Worm (Caenorhabditis elegans) whole organism, young adult: Measurements from ENCODE around the gene zyg-11.

Source experiments
- B0019.2 ChIP-seq: fragments of 200-800 bp; sonication (Bioruptor generic); conservative IDR thresholded peaks from 2 replicates; pipeline ENCODE4 v1.3.6; 2022; ENCODE audit warnings: missing genetic modification reagents, missing genetic modification characterization, missing compliant biosample characterization
- F10E7.11 ChIP-seq: sonication (generic microtip); optimal IDR thresholded peaks from 2 replicates; lab custom pipeline; 2017; ENCODE audit warnings: mild to moderate bottlenecking, missing genetic modification characterization, moderate library complexity, missing compliant biosample characterization
- F22D6.2 ChIP-seq: sonication (generic microtip); optimal IDR thresholded peaks from 2 replicates; lab custom pipeline; 2016; ENCODE audit warnings: mild to moderate bottlenecking, missing genetic modification characterization, missing compliant biosample characterization
- F23B12.7 ChIP-seq: sonication (generic microtip); optimal IDR thresholded peaks from 2 replicates; lab custom pipeline; 2017; ENCODE audit warnings: missing genetic modification characterization, mild to moderate bottlenecking, missing compliant biosample characterization, antibody characterized with exemption, moderate library complexity; ENCODE audit not compliant: insufficient read depth
- F37B4.10 ChIP-seq: fragments of 200-800 bp; sonication (Bioruptor generic); IDR thresholded peaks from 2 replicates; pipeline ENCODE4 v1.3.6; 2022; ENCODE audit warnings: missing genetic modification characterization, missing compliant biosample characterization
- F49E8.2 ChIP-seq: sonication (generic microtip); optimal IDR thresholded peaks from 3 replicates; lab custom pipeline; 2017; ENCODE audit warnings: missing genetic modification characterization, mild to moderate bottlenecking, missing compliant biosample characterization, antibody characterized with exemption, moderate library complexity; ENCODE audit not compliant: insufficient read depth
- F55B11.4 ChIP-seq: sonication (generic microtip); optimal IDR thresholded peaks from 2 replicates; lab custom pipeline; 2016; ENCODE audit warnings: missing compliant biosample characterization, missing genetic modification characterization, borderline replicate concordance; ENCODE audit not compliant: insufficient read depth
- F57A8.1 ChIP-seq: fragments of 200-800 bp; sonication (Bioruptor generic); optimal IDR thresholded peaks from 2 replicates; lab custom pipeline; 2018; ENCODE audit warnings: mild to moderate bottlenecking, missing genetic modification characterization, moderate library complexity, missing compliant biosample characterization
- K12H6.12 ChIP-seq: fragments of 200-800 bp; sonication (Bioruptor generic); optimal IDR thresholded peaks from 2 replicates; lab custom pipeline; 2018; ENCODE audit warnings: mild to moderate bottlenecking, missing genetic modification characterization, missing compliant biosample characterization
- Y53G8AR.9 ChIP-seq: fragments of 200-800 bp; sonication (Bioruptor generic); conservative IDR thresholded peaks from 2 replicates; pipeline ENCODE4 v1.3.6; 2022; ENCODE audit warnings: missing genetic modification reagents, missing genetic modification characterization, missing compliant biosample characterization
- Y95B8A.8 ChIP-seq: fragments of 200-800 bp; sonication (Bioruptor generic); IDR thresholded peaks from 2 replicates; pipeline ENCODE4 v1.3.6; 2022; ENCODE audit warnings: missing genetic modification reagents, missing genetic modification characterization, missing compliant biosample characterization
- ama-1 ChIP-seq, 3 experiments: fragments of 150-350 bp in 1 of 3; sonication (generic microtip) in 2 of 3; optimal IDR thresholded peaks; 2 replicates each; lab custom pipeline; 2014 to 2018; ENCODE audit warnings: missing biosample characterization in 2 of 3, missing genetic modification characterization in 2 of 3, missing genetic modification reagents in 2 of 3
- aptf-2 ChIP-seq: fragments of 200-800 bp; sonication (Bioruptor generic); conservative IDR thresholded peaks from 2 replicates; pipeline ENCODE4 v1.3.6; 2022; ENCODE audit warnings: missing genetic modification reagents, missing genetic modification characterization, missing compliant biosample characterization
- cebp-2 ChIP-seq: fragments of 200-800 bp; sonication (Bioruptor generic); IDR thresholded peaks from 2 replicates; pipeline ENCODE4 v1.3.6; 2022; ENCODE audit warnings: missing genetic modification characterization, missing compliant biosample characterization
- ceh-40 ChIP-seq: fragments of 200-800 bp; sonication (Bioruptor generic); IDR thresholded peaks from 2 replicates; pipeline ENCODE4 v1.3.6; 2022; ENCODE audit warnings: missing genetic modification characterization, missing compliant biosample characterization
- chd-7 ChIP-seq: sonication (generic microtip); optimal IDR thresholded peaks from 2 replicates; lab custom pipeline; 2016; ENCODE audit warnings: mild to moderate bottlenecking, missing genetic modification characterization, moderate library complexity, missing compliant biosample characterization
- die-1 ChIP-seq: sonication (generic microtip); optimal IDR thresholded peaks from 2 replicates; lab custom pipeline; 2016; ENCODE audit warnings: missing genotype, mild to moderate bottlenecking, missing genetic modification characterization, missing compliant biosample characterization
- dox-1 ChIP-seq: fragments of 200-800 bp; sonication (Bioruptor generic); IDR thresholded peaks from 2 replicates; pipeline ENCODE4 v1.3.6; 2022; ENCODE audit warnings: missing genetic modification reagents, missing genetic modification characterization, missing compliant biosample characterization
- dpff-1 ChIP-seq: sonication (generic microtip); optimal IDR thresholded peaks from 2 replicates; lab custom pipeline; 2017; ENCODE audit warnings: mild to moderate bottlenecking, missing genetic modification characterization, missing compliant biosample characterization
- ets-4 ChIP-seq: fragments of 200-800 bp; sonication (Bioruptor generic); optimal IDR thresholded peaks from 2 replicates; lab custom pipeline; 2018; ENCODE audit warnings: mild to moderate bottlenecking, missing genetic modification characterization, missing compliant biosample characterization
- fkh-3 ChIP-seq: sonication (generic microtip); optimal IDR thresholded peaks from 2 replicates; lab custom pipeline; 2016; ENCODE audit warnings: mild to moderate bottlenecking, missing genetic modification characterization, missing compliant biosample characterization
- him-1 ChIP-seq: sonication (generic microtip); optimal IDR thresholded peaks from 2 replicates; lab custom pipeline; 2016; ENCODE audit warnings: missing genotype, missing genetic modification reagents, missing genetic modification characterization, missing compliant biosample characterization
- hlh-12 ChIP-seq: sonication (generic microtip); optimal IDR thresholded peaks from 2 replicates; lab custom pipeline; 2016; ENCODE audit warnings: missing genetic modification characterization, missing compliant biosample characterization
- hsf-1 ChIP-seq: fragments of 200-800 bp; sonication (Bioruptor generic); IDR thresholded peaks from 2 replicates; pipeline ENCODE4 v1.3.6; 2022; ENCODE audit warnings: missing genetic modification reagents, missing genetic modification characterization, missing compliant biosample characterization
- lag-1 ChIP-seq: fragments of 200-800 bp; sonication (Bioruptor generic); IDR thresholded peaks from 2 replicates; pipeline ENCODE4 v1.3.6; 2022; ENCODE audit warnings: missing genetic modification reagents, missing genetic modification characterization, missing compliant biosample characterization
- madf-10 ChIP-seq: sonication (generic microtip); optimal IDR thresholded peaks from 2 replicates; lab custom pipeline; 2016; ENCODE audit warnings: mild to moderate bottlenecking, missing genetic modification characterization, missing compliant biosample characterization
- madf-6 ChIP-seq: fragments of 200-800 bp; sonication (Bioruptor generic); IDR thresholded peaks from 2 replicates; pipeline ENCODE4 v1.3.6; 2022; ENCODE audit warnings: missing genetic modification reagents, missing genetic modification characterization, missing compliant biosample characterization
- mcd-1 ChIP-seq: fragments of 200-800 bp; sonication (Bioruptor generic); IDR thresholded peaks from 2 replicates; pipeline ENCODE4 v1.3.6; 2022; ENCODE audit warnings: missing genetic modification reagents, missing genetic modification characterization, missing compliant biosample characterization
- mel-28 ChIP-seq: sonication (generic microtip); optimal IDR thresholded peaks from 2 replicates; lab custom pipeline; 2016; ENCODE audit warnings: borderline replicate concordance, mild to moderate bottlenecking, missing genetic modification characterization, missing compliant biosample characterization
- mxl-1 ChIP-seq: sonication (generic microtip); optimal IDR thresholded peaks from 2 replicates; lab custom pipeline; 2016; ENCODE audit warnings: missing genetic modification characterization, missing compliant biosample characterization
- nfyb-1 ChIP-seq: fragments of 200-800 bp; sonication (Bioruptor generic); IDR thresholded peaks from 2 replicates; pipeline ENCODE4 v1.3.6; 2022; ENCODE audit warnings: missing genetic modification reagents, missing genetic modification characterization, missing compliant biosample characterization
- pha-4 ChIP-seq: fragments of 150-350 bp; sonication (generic microtip); optimal IDR thresholded peaks from 2 replicates; lab custom pipeline; 2014; ENCODE audit warnings: missing biosample characterization, missing genetic modification reagents, missing genetic modification characterization
- repo-1 ChIP-seq: sonication (generic microtip); optimal IDR thresholded peaks from 2 replicates; lab custom pipeline; 2017; ENCODE audit warnings: mild to moderate bottlenecking, missing genetic modification characterization, missing compliant biosample characterization
- snpc-3.4 ChIP-seq: sonication (generic microtip); optimal IDR thresholded peaks from 2 replicates; lab custom pipeline; 2017; ENCODE audit warnings: missing genetic modification characterization, mild to moderate bottlenecking, missing compliant biosample characterization, antibody characterized with exemption, moderate library complexity, missing genotype, missing genetic modification reagents
- ztf-18 ChIP-seq: sonication (generic microtip); optimal IDR thresholded peaks from 2 replicates; lab custom pipeline; 2016; ENCODE audit warnings: missing genotype, mild to moderate bottlenecking, missing genetic modification characterization, missing compliant biosample characterization
- ztf-22 ChIP-seq: fragments of 200-800 bp; sonication (Bioruptor generic); optimal IDR thresholded peaks from 2 replicates; lab custom pipeline; 2018; ENCODE audit warnings: mild to moderate bottlenecking, missing genetic modification characterization, moderate library complexity, missing compliant biosample characterization
- ztf-28 ChIP-seq: fragments of 200-800 bp; sonication (Bioruptor generic); IDR thresholded peaks from 2 replicates; pipeline ENCODE4 v1.3.6; 2022; ENCODE audit warnings: missing genetic modification reagents, missing genetic modification characterization, missing compliant biosample characterization

zyg-11 gene

DNA sequence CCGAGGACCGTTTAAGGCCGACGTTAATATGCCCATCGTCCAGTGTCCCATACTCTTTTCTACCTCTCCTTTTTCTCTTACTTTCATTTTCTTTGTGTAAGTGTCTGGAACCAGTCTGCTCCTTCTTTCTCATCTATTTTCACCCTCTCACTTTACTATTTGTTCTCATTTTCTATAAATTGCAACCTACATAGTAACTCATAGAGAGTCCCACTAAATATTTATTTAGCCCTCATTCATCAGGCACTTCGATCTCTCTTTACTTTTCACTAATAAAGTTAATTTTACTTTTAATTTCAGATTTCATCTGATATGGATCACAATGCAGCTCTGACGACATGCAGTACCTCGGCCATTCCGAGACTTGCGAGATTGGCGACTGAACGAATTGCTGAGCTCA lies at the start of gene zyg-11:
zyg-11 (plus strand) TSS at position 301 of the 400 bp plus-strand sequence.
- TF ChIP-seq cebp-2 (GFP tag; lab: Robert Waterston, UW) (no peak), madf-10 (no peak), aptf-2 (GFP tag; lab: Robert Waterston, UW) (no peak), F23B12.7 (tag; lab: Kevin White, UChicago) (no peak), dpff-1 (no peak), ceh-40 (GFP tag; lab: Robert Waterston, UW) (no peak), chd-7 (tag; lab: Kevin White, UChicago) (no peak), Y53G8AR.9 (GFP tag; lab: Robert Waterston, UW) (no peak), ztf-22 (GFP tag; lab: Kevin White, UChicago) (no peak), madf-6 (GFP tag; lab: Robert Waterston, UW) (no peak), die-1 (no peak), B0019.2 (GFP tag; lab: Robert Waterston, UW) (no peak), repo-1 (tag; lab: Kevin White, UChicago) (no peak), snpc-3.4 (tag; lab: Kevin White, UChicago) (no peak), dox-1 (GFP tag; lab: Robert Waterston, UW) (no peak), ztf-18 (tag; lab: Kevin White, UChicago) (no peak), hsf-1 (GFP tag; lab: Robert Waterston, UW) (no peak)

ce11 chrII:7968393-7968792 lies 49.1 kb upstream of the zyg-11 start:
- TF ChIP-seq repo-1 (tag; lab: Kevin White, UChicago) (no peak), mcd-1 (GFP tag; lab: Robert Waterston, UW) (no peak), K12H6.12 (tag; lab: Kevin White, UChicago) (no peak), mxl-1 (tag; lab: Kevin White, UChicago) (no peak), F57A8.1 (GFP tag; lab: Kevin White, UChicago) (no peak)

DNA sequence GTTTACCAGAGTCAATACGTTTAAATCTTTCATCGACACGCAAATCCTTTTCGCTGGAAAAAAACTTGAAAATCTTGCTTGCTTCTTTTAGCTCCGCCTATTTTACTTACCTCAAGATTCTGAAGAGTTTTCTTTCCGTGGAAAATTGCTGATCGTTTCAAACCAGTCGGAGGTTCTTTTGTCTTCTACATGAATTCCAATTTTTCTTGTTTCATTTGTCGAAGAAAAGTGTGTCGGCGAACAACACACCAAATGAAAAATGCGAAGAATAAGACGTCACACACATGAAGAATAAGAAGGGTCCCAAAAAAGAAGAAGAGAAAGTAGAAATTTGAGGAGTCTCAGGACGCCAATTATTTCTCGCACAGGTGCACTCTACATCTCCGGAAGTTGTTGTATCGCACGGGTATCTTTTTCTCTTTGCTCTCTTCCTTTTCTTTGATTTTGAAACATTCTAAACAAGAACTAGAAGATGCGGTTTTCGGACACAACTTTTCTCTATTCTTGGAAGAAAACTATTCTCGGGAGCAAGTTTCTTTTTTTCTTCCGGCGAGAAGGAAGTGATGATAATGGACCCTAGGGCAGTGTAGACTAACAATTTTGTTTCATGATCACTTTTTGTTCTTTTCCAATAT lies 43.2 kb upstream of the zyg-11 start:
- TF ChIP-seq fkh-3 (tag; lab: Kevin White, UChicago) (no peak), F22D6.2 (tag; lab: Kevin White, UChicago) (no peak)

ce11 chrII:7976308-7976707 lies 41.2 kb upstream of the zyg-11 start, which contains the start of gene DH11.5:
Gene DH11.5, plus strand, starts transcription at chrII:7976608.
- TF ChIP-seq lag-1 (GFP tag; lab: Robert Waterston, UW) (no peak), F55B11.4 (no peak), mxl-1 (tag; lab: Kevin White, UChicago) (no peak), pha-4 (tag; lab: Kevin White, UChicago) (no peak), hlh-12 (tag; lab: Kevin White, UChicago) (no peak), F49E8.2 (tag; lab: Kevin White, UChicago) (no peak), Y95B8A.8 (no peak), die-1 (no peak)
- TF ChIP-seq, all 124 proteins: peak for 0

DNA sequence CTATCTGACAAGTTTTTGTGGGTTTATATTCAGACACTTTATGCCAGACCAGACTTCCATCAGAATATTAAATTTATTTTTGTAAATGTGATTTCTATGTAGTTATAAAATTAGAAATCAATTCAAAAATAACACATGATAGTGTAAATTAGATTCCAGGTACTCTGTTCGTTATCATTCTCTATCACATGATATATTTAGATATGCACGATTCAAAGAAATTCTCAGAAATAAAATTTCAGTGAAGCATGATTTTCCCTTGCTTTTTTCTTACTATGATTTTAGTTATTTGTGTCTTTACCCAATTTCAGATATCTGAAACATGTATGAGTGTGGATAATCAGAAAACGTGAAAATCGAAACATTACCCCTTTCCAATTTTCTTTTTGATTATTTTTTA lies 40.0 kb upstream of the zyg-11 start:
- TF ChIP-seq nfyb-1 (GFP tag; lab: Robert Waterston, UW) (no peak), ama-1 (optimal IDR thresholded peaks at IDR 0.05; lab: Kevin White, UChicago) (no peak), ama-1 (GFP tag; optimal IDR thresholded peaks at IDR 0.05; lab: Kevin White, UChicago) (no peak), mel-28 (tag; lab: Kevin White, UChicago) (no peak), F37B4.10 (GFP tag; lab: Robert Waterston, UW) (no peak), him-1 (tag; lab: Kevin White, UChicago) (no peak), F23B12.7 (tag; lab: Kevin White, UChicago) (no peak), F10E7.11 (no peak), Y95B8A.8 (no peak), ets-4 (GFP tag; lab: Kevin White, UChicago) (no peak), ztf-28 (GFP tag; lab: Robert Waterston, UW) (no peak)
